Fruit fly (Drosophila melanogaster): Measurements from ENCODE around the gene NO66.
"Not testable (repeated sequence)": the region's sequence is repeated elsewhere in the genome, so short reads cannot be mapped to it uniquely, and the experiment has no call there.

The NO66 gene

dm6 chrX:4311699-4312098 is 7.5 kb upstream of the NO66 start, which contains the start of gene CG15579:
TSS of gene CG15579 (minus strand) at chrX:4311799.
- TF ChIP-seq CG32121 (GFP tag; IDR thresholded peaks at IDR 0.05) = no peak
- TF ChIP-seq CG15710 (tag; optimal IDR thresholded peaks at IDR 0.05) = no peak
- TF ChIP-seq rn (GFP tag; IDR thresholded peaks at IDR 0.05) = no peak
- no peak for TF ChIP-seq CG13204 (GFP tag; optimal IDR thresholded peaks at IDR 0.05)
- no peak for TF ChIP-seq CG17806 (tag; optimal IDR thresholded peaks at IDR 0.05)
- no peak for TF ChIP-seq Snoo (tag; optimal IDR thresholded peaks at IDR 0.05)
- no peak for TF ChIP-seq D1 (tag; optimal IDR thresholded peaks at IDR 0.05)
- TF ChIP-seq Ets98B (GFP tag; IDR thresholded peaks at IDR 0.05) = no peak
- no peak for TF ChIP-seq fd96Ca (GFP tag; IDR thresholded peaks at IDR 0.05)
- no peak for TF ChIP-seq CG8159 (tag; optimal IDR thresholded peaks at IDR 0.05)
- TF ChIP-seq CG12605 (GFP tag; IDR thresholded peaks at IDR 0.05) = no peak
- TF ChIP-seq EcR (GFP tag; optimal IDR thresholded peaks at IDR 0.05) = no peak
- TF ChIP-seq Pif1B (GFP tag; optimal IDR thresholded peaks at IDR 0.05) = no peak
- TF ChIP-seq Pif1A (GFP tag; optimal IDR thresholded peaks at IDR 0.05) = no peak
- no peak for TF ChIP-seq CG8301 (tag; optimal IDR thresholded peaks at IDR 0.05)
- no peak for TF ChIP-seq CG14655 (GFP tag; optimal IDR thresholded peaks at IDR 0.05)
- TF ChIP-seq CG34367 (tag; optimal IDR thresholded peaks at IDR 0.05) = no peak

DNA sequence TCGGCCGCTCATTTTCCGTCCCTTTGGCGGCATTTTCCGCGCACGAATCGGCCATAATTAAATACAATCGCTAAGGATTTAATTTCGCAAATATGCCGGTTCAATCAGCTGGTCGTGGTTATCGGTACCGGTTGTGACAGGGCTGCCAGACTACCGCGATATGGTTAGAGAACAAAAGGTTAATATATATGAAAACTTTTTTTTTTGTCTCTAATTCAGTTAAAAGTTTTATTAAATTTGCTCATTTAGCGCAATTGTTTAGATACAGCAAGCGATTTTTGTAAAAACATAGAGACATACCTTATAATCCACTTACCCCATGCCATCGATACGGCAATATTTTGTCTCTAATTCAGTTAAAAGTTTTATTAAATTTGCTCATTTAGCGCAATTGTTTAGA is 1.2 kb upstream of the NO66 start:
- peak; percentile 55 for TF ChIP-seq rn (GFP tag; IDR thresholded peaks at IDR 0.05)
- TF ChIP-seq CG12605 (GFP tag; IDR thresholded peaks at IDR 0.05) = peak; percentile 36
- TF ChIP-seq CG4496 (GFP tag; IDR thresholded peaks at IDR 0.05) = peak; percentile 70; the same call in 2 of the 3 replicates
- peak; percentile 38; the same call in 1 of the 2 replicates for TF ChIP-seq CG32121 (GFP tag; IDR thresholded peaks at IDR 0.05)
- TF ChIP-seq fd96Ca (GFP tag; IDR thresholded peaks at IDR 0.05) = 0 out of 3 replicates have a peak, but pooled peaks have one; percentile 10
- TF ChIP-seq Ets98B (GFP tag; IDR thresholded peaks at IDR 0.05) = peak; percentile 55

DNA sequence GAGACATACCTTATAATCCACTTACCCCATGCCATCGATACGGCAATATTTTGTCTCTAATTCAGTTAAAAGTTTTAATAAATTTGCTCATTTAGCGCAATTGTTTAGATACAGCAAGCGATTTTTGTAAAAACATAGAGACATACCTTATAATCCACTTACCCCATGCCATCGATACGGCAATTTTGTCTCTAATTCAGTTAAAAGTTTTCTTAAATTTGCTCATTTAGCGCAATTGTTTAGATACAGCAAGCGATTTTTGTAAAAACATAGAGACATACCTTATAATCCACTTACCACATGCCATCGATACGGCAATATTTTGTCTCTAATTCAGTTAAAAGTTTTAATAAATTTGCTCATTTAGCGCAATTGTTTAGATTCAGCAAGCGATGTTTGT is 537 bp upstream of the NO66 start, which contains the start of gene mei-9:
mei-9 (minus strand) TSS at position 101 of the 400 bp plus-strand sequence.
- TF ChIP-seq CG10348 (GFP tag; IDR thresholded peaks at IDR 0.05); CG9948 (tag; optimal IDR thresholded peaks at IDR 0.05); CG17806 (tag; optimal IDR thresholded peaks at IDR 0.05): not testable (repeated sequence)

DNA sequence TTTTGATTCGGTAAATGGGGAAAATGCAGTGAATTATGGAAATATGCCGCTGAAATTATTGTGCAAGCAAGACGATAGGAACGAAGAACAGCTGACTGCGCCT is 2.7 kb downstream of the NO66 start, which contains the start of gene mRpL33:
mRpL33 (minus strand) TSS at position 101 of the 103 bp plus-strand sequence.
- TF ChIP-seq CG32121 (GFP tag; IDR thresholded peaks at IDR 0.05) (no peak), Ets98B (GFP tag; IDR thresholded peaks at IDR 0.05) (no peak), CG15710 (tag; optimal IDR thresholded peaks at IDR 0.05) (no peak), CG4496 (GFP tag; IDR thresholded peaks at IDR 0.05) (no peak), Pif1B (GFP tag; optimal IDR thresholded peaks at IDR 0.05) (no peak), EcR (GFP tag; optimal IDR thresholded peaks at IDR 0.05) (no peak), CG34367 (tag; optimal IDR thresholded peaks at IDR 0.05) (no peak), CG8159 (tag; optimal IDR thresholded peaks at IDR 0.05) (no peak), D1 (tag; optimal IDR thresholded peaks at IDR 0.05) (no peak), CG13204 (GFP tag; optimal IDR thresholded peaks at IDR 0.05) (no peak), CG8301 (tag; optimal IDR thresholded peaks at IDR 0.05) (no peak), CG12605 (GFP tag; IDR thresholded peaks at IDR 0.05) (no peak), CG17806 (tag; optimal IDR thresholded peaks at IDR 0.05) (no peak), fd96Ca (GFP tag; IDR thresholded peaks at IDR 0.05) (no peak), rn (GFP tag; IDR thresholded peaks at IDR 0.05) (no peak), CG9948 (tag; optimal IDR thresholded peaks at IDR 0.05) (no peak), Pif1A (GFP tag; optimal IDR thresholded peaks at IDR 0.05) (no peak)

- TF ChIP-seq CG8159 (tag; optimal IDR thresholded peaks at IDR 0.05) (peak; percentile 10), CG8301 (tag; optimal IDR thresholded peaks at IDR 0.05) (peak; percentile 46), CG14655 (GFP tag; optimal IDR thresholded peaks at IDR 0.05) (no peak), CG9948 (tag; optimal IDR thresholded peaks at IDR 0.05) (peak; percentile 35), Ets98B (GFP tag; IDR thresholded peaks at IDR 0.05) (peak; percentile 61), CG32121 (GFP tag; IDR thresholded peaks at IDR 0.05) (no peak; the same call in 1 of the 2 replicates), fd96Ca (GFP tag; IDR thresholded peaks at IDR 0.05) (peak; percentile 68; the same call in 2 of the 3 replicates), D1 (tag; optimal IDR thresholded peaks at IDR 0.05) (peak; percentile 70), CG4496 (GFP tag; IDR thresholded peaks at IDR 0.05) (peak; percentile 55; the same call in 1 of the 3 replicates), CG10348 (GFP tag; IDR thresholded peaks at IDR 0.05) (no peak), CG15710 (tag; optimal IDR thresholded peaks at IDR 0.05) (peak; percentile 10), Snoo (tag; optimal IDR thresholded peaks at IDR 0.05) (peak; percentile 29), CG34367 (tag; optimal IDR thresholded peaks at IDR 0.05) (peak; percentile 41), EcR (GFP tag; optimal IDR thresholded peaks at IDR 0.05) (no peak), CG17806 (tag; optimal IDR thresholded peaks at IDR 0.05) (peak; percentile 9), Pif1A (GFP tag; optimal IDR thresholded peaks at IDR 0.05) (peak; percentile 59), CG12605 (GFP tag; IDR thresholded peaks at IDR 0.05) (peak; percentile 65), Pif1B (GFP tag; optimal IDR thresholded peaks at IDR 0.05) (peak; percentile 53), rn (GFP tag; IDR thresholded peaks at IDR 0.05) (no peak), gl (tag; optimal IDR thresholded peaks at IDR 0.05) (peak; percentile 16), CG13204 (GFP tag; optimal IDR thresholded peaks at IDR 0.05) (no peak)
Observed at dm6 chrX:4322234-4323210, 3.3 kb downstream of the NO66 start, which contains the start of gene norpA. TSS of gene norpA (plus strand) at chrX:4322626.

dm6 chrX:4323911-4324368 is 4.7 kb downstream of the NO66 start:
- TF ChIP-seq fd96Ca (GFP tag; IDR thresholded peaks at IDR 0.05) (peak; percentile 70; the same call in 2 of the 3 replicates), CG13204 (GFP tag; optimal IDR thresholded peaks at IDR 0.05) (peak; percentile 44), Pif1A (GFP tag; optimal IDR thresholded peaks at IDR 0.05) (peak; percentile 43), Ets98B (GFP tag; IDR thresholded peaks at IDR 0.05) (peak; percentile 77), CG4496 (GFP tag; IDR thresholded peaks at IDR 0.05) (peak; percentile 73), rn (GFP tag; IDR thresholded peaks at IDR 0.05) (0 out of 2 replicates have a peak, but pooled peaks have one; percentile 23), CG8159 (tag; optimal IDR thresholded peaks at IDR 0.05) (peak; percentile 72), CG9948 (tag; optimal IDR thresholded peaks at IDR 0.05) (peak; percentile 73), CG14655 (GFP tag; optimal IDR thresholded peaks at IDR 0.05) (peak; percentile 73), CG8301 (tag; optimal IDR thresholded peaks at IDR 0.05) (peak; percentile 68), Pif1B (GFP tag; optimal IDR thresholded peaks at IDR 0.05) (peak; percentile 63), EcR (GFP tag; optimal IDR thresholded peaks at IDR 0.05) (no peak), CG17806 (tag; optimal IDR thresholded peaks at IDR 0.05) (peak; percentile 54), CG32121 (GFP tag; IDR thresholded peaks at IDR 0.05) (peak; percentile 76), CG12605 (GFP tag; IDR thresholded peaks at IDR 0.05) (0 out of 2 replicates have a peak, but pooled peaks have one; percentile 45), CG34367 (tag; optimal IDR thresholded peaks at IDR 0.05) (no peak), D1 (tag; optimal IDR thresholded peaks at IDR 0.05) (peak; percentile 28), Snoo (tag; optimal IDR thresholded peaks at IDR 0.05) (peak; percentile 69), CG10348 (GFP tag; IDR thresholded peaks at IDR 0.05) (no peak), gl (tag; optimal IDR thresholded peaks at IDR 0.05) (no peak), CG15710 (tag; optimal IDR thresholded peaks at IDR 0.05) (peak; percentile 50)
